Worm (Caenorhabditis elegans): Measurements from ENCODE around the gene F49F1.15.

The F49F1.15 gene

ce11 chrIV:4108767-4109166, 5.7 kb downstream of the F49F1.15 start, which contains the start of gene C35B1.7:
Gene C35B1.7 (plus strand): TSS chrIV:4109067.
- TF ChIP-seq dmd-4 (tag; optimal IDR thresholded peaks at IDR 0.05) (no peak), mab-5 (tag; optimal IDR thresholded peaks at IDR 0.05) (no peak), peb-1 (tag; optimal IDR thresholded peaks at IDR 0.05) (no peak), ZK546.5 (tag; optimal IDR thresholded peaks at IDR 0.05) (no peak), sma-3 (GFP tag; optimal IDR thresholded peaks at IDR 0.05) (no peak), ztf-1 (GFP tag; conservative IDR thresholded peaks at IDR 0.05) (no peak), lsy-2 (tag; optimal IDR thresholded peaks at IDR 0.05) (no peak), nhr-12 (tag; optimal IDR thresholded peaks at IDR 0.05) (no peak), alr-1 (tag; optimal IDR thresholded peaks at IDR 0.05) (no peak), nhr-21 (tag; optimal IDR thresholded peaks at IDR 0.05) (no peak)

ce11 chrIV:4102720-4103119, 11.7 kb downstream of the F49F1.15 start, which contains the start of gene ubc-1:
Gene ubc-1 (plus strand): TSS chrIV:4103020.
- TF ChIP-seq ZK546.5 (tag; optimal IDR thresholded peaks at IDR 0.05) (no peak), C34F6.9 (tag; optimal IDR thresholded peaks at IDR 0.05) (no peak), ama-1 (optimal IDR thresholded peaks at IDR 0.05) (no peak), nhr-237 (tag; optimal IDR thresholded peaks at IDR 0.05) (no peak), lsy-2 (tag; optimal IDR thresholded peaks at IDR 0.05) (no peak), ztf-1 (GFP tag; conservative IDR thresholded peaks at IDR 0.05) (no peak)

ce11 chrIV:4099773-4100172, 14.7 kb downstream of the F49F1.15 start:
- TF ChIP-seq lsy-2 (tag; optimal IDR thresholded peaks at IDR 0.05) (peak in 1 of 2 experiments; percentile 13), ZK546.5 (tag; optimal IDR thresholded peaks at IDR 0.05) (no peak), nhr-129 (tag; optimal IDR thresholded peaks at IDR 0.05) (peak; percentile 10), nhr-237 (tag; optimal IDR thresholded peaks at IDR 0.05) (no peak)

- TF ChIP-seq elt-1 (tag; optimal IDR thresholded peaks at IDR 0.05), result no peak
- TF ChIP-seq nhr-12 (tag; optimal IDR thresholded peaks at IDR 0.05), result no peak
- TF ChIP-seq unc-62 (GFP tag; optimal IDR thresholded peaks at IDR 0.05), result no peak
- TF ChIP-seq nhr-129 (tag; optimal IDR thresholded peaks at IDR 0.05), result peak; percentile 26
- TF ChIP-seq blmp-1 (tag; optimal IDR thresholded peaks at IDR 0.05; ENCODE audit: insufficient read depth), result no peak
- TF ChIP-seq crh-2 (tag; optimal IDR thresholded peaks at IDR 0.05), result no peak
These were observed 17.5 kb downstream of the F49F1.15 start for ce11 chrIV:4096940-4097339.

ce11 chrIV:4094364-4094763, 20.1 kb downstream of the F49F1.15 start:
- TF ChIP-seq unc-55 (GFP tag; optimal IDR thresholded peaks at IDR 0.05) (peak; percentile 0), mbf-1 (tag; optimal IDR thresholded peaks at IDR 0.05) (no peak), ztf-11 (tag; optimal IDR thresholded peaks at IDR 0.05) (no peak), zag-1 (tag; optimal IDR thresholded peaks at IDR 0.05) (no peak), unc-39 (tag; optimal IDR thresholded peaks at IDR 0.05) (no peak), dmd-4 (tag; optimal IDR thresholded peaks at IDR 0.05) (no peak)

ce11 chrIV:4093087-4093486, 21.3 kb downstream of the F49F1.15 start:
- TF ChIP-seq ztf-4 (tag; optimal IDR thresholded peaks at IDR 0.05) (peak; percentile 55), nhr-10 (tag; optimal IDR thresholded peaks at IDR 0.05) (no peak), nhr-12 (tag; optimal IDR thresholded peaks at IDR 0.05) (no peak), crh-2 (tag; optimal IDR thresholded peaks at IDR 0.05) (peak; percentile 96), nhr-25 (tag; optimal IDR thresholded peaks at IDR 0.05) (peak; percentile 51), sem-4 (tag; optimal IDR thresholded peaks at IDR 0.05) (peak; percentile 54), ztf-1 (GFP tag; conservative IDR thresholded peaks at IDR 0.05) (no peak), dmd-4 (tag; optimal IDR thresholded peaks at IDR 0.05) (no peak), C34F6.9 (tag; optimal IDR thresholded peaks at IDR 0.05) (peak; percentile 78), Y55F3AM.14 (GFP tag; optimal IDR thresholded peaks at IDR 0.05) (peak; percentile 26), lin-39 (tag; optimal IDR thresholded peaks at IDR 0.05) (no peak), ceh-16 (tag; optimal IDR thresholded peaks at IDR 0.05) (no peak), lsy-2 (tag; optimal IDR thresholded peaks at IDR 0.05) (peak; percentile 62 to 83), unc-55 (GFP tag; optimal IDR thresholded peaks at IDR 0.05) (peak; percentile 84), nhr-11 (tag; optimal IDR thresholded peaks at IDR 0.05) (no peak), ceh-82 (tag; optimal IDR thresholded peaks at IDR 0.05) (peak; percentile 75), lin-11 (tag; optimal IDR thresholded peaks at IDR 0.05) (peak; percentile 4), gmeb-1 (tag; optimal IDR thresholded peaks at IDR 0.05) (peak; percentile 67), egl-27 (tag; optimal IDR thresholded peaks at IDR 0.05) (peak; percentile 67), mab-5 (tag; optimal IDR thresholded peaks at IDR 0.05) (peak; percentile 23), zag-1 (tag; optimal IDR thresholded peaks at IDR 0.05) (peak; percentile 54), nhr-237 (tag; optimal IDR thresholded peaks at IDR 0.05) (peak; percentile 4), nhr-129 (tag; optimal IDR thresholded peaks at IDR 0.05) (peak; percentile 69), nhr-6 (tag; optimal IDR thresholded peaks at IDR 0.05) (peak; percentile 44), unc-39 (tag; optimal IDR thresholded peaks at IDR 0.05) (no peak), sma-9 (GFP tag; optimal IDR thresholded peaks at IDR 0.05) (peak; percentile 89), sma-9 (tag; optimal IDR thresholded peaks at IDR 0.05) (no peak), mdl-1 (tag; optimal IDR thresholded peaks at IDR 0.05) (peak in 1 of 2 experiments; percentile 58), snpc-4 (tag; optimal IDR thresholded peaks at IDR 0.05) (peak; percentile 49), fos-1 (tag; optimal IDR thresholded peaks at IDR 0.05) (peak; percentile 90), lin-13 (GFP tag; optimal IDR thresholded peaks at IDR 0.05) (peak; percentile 66), nhr-21 (tag; optimal IDR thresholded peaks at IDR 0.05) (peak; percentile 57)

Data from whole organism, L2 larva.